Worm (Caenorhabditis elegans) whole organism, L4/young adult: ENCODE measurements around the gene Y41C4A.21.

ENCODE experiments used
- W03F9.2 ChIP-seq: fragments of 150-350 bp; optimal IDR thresholded peaks from 2 replicates; lab custom pipeline; 2014; ENCODE audit warnings: missing biosample characterization, missing genetic modification characterization
- him-1 ChIP-seq: sonication (generic microtip); optimal IDR thresholded peaks from 2 replicates; lab custom pipeline; 2016; ENCODE audit warnings: missing genotype, missing genetic modification reagents, missing genetic modification characterization, missing compliant biosample characterization

DNA sequence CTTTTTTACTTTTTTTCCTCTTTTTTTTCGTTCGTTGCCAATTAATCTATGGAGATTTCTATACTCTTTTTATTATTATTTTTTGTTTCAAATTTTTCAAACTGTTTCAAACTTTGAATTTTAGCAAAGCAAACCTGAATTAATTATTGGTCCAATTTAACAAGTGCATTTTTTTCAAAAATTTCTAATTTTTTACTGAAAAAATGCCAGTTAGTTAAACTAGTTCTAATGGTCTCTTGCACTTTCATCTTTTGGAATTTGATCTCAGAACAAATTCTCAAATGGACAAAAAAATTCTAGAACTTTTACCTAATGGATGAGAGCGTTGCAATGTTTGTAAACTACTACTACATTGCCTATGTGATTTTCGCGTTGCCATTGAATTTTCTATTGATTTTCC lies 49.6 kb downstream of the Y41C4A.21 start, which contains the start of gene srd-74:
- TF ChIP-seq him-1 (tag; lab: Kevin White, UChicago) (no peak), W03F9.2 (tag; lab: Kevin White, UChicago) (no peak)
